Worm (Caenorhabditis elegans): Measurements from ENCODE around the gene kqt-2.

ce11 chrX:8273496-8273895 lies 27.3 kb upstream of the kqt-2 start:
- no peak for TF ChIP-seq flt-1 (GFP tag; IDR thresholded peaks at IDR 0.05)
- no peak for TF ChIP-seq ref-1 (GFP tag; conservative IDR thresholded peaks at IDR 0.05)
- no peak for TF ChIP-seq T22C8.4 (GFP tag; IDR thresholded peaks at IDR 0.05)
- no peak for TF ChIP-seq klf-2 (GFP tag; conservative IDR thresholded peaks at IDR 0.05)
- no peak for TF ChIP-seq tab-1 (GFP tag; IDR thresholded peaks at IDR 0.05)
- TF ChIP-seq ztf-23 (GFP tag; IDR thresholded peaks at IDR 0.05): no peak
- TF ChIP-seq med-1 (GFP tag; optimal IDR thresholded peaks at IDR 0.05; ENCODE audit: insufficient read depth): no peak
- no peak for TF ChIP-seq cog-1 (tag; optimal IDR thresholded peaks at IDR 0.05)

All from whole organism, midembryonic.